Worm (Caenorhabditis elegans): ENCODE measurements around the gene unc-46.

The unc-46 gene

DNA sequence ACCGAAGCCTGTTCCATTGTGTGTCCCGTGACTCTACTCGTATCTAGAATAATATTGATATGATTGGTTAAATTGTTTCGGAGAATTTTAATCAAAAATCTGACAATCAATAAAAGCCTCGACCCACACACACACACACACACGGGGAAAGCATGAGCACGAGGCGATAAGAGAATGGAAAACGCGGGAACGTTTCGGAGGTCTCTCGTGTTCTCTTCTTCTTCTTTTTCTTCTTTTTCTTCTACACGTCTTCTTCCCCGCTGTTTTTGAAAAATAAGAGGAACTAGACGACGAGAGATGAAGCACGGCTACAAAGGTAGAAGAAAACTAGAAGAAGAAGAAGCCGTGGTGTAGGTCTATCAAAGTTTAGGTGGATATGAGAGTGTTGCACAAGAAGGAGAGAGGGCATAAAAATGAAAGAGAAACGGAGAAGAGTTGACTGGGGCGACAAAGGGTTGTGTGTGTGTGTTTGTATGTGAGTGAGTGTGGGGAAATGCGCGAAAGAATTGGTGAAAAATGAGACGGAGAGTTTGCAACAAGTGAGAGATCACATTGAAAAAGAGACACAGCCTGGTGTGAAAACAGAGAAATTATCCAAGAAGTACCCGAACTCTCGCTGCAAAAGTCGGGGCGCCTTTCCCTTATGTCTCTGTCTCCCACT, 33.9 kb downstream of the unc-46 start, which contains the start of gene mlk-1 (continued):
- peak; percentile 53 for TF ChIP-seq nhr-77 (tag; optimal IDR thresholded peaks at IDR 0.05)
- TF ChIP-seq nhr-28 (tag; optimal IDR thresholded peaks at IDR 0.05) = no peak
- TF ChIP-seq fkh-4 (tag; optimal IDR thresholded peaks at IDR 0.05; ENCODE audit: borderline replicate concordance) = no peak
- TF ChIP-seq ceh-63 (GFP tag; optimal IDR thresholded peaks at IDR 0.05) = no peak
- TF ChIP-seq egl-27 (tag; optimal IDR thresholded peaks at IDR 0.05) = no peak
- TF ChIP-seq nhr-19 (GFP tag; conservative IDR thresholded peaks at IDR 0.05) = no peak; the same call in 1 of the 2 replicates
- TF ChIP-seq C34B4.2 (tag; optimal IDR thresholded peaks at IDR 0.05) = no peak
- peak; percentile 58 for TF ChIP-seq tbx-2 (tag; optimal IDR thresholded peaks at IDR 0.05)
- TF ChIP-seq lir-3 (tag; optimal IDR thresholded peaks at IDR 0.05; ENCODE audit: poor library complexity) = peak; percentile 19
- no peak for TF ChIP-seq lin-15B (tag; optimal IDR thresholded peaks at IDR 0.05)
- peak; percentile 96 for TF ChIP-seq lin-14 (GFP tag; optimal IDR thresholded peaks at IDR 0.05)
- peak; percentile 16 for TF ChIP-seq ama-1 (optimal IDR thresholded peaks at IDR 0.05)
- TF ChIP-seq tlp-1 (tag; optimal IDR thresholded peaks at IDR 0.05) = no peak
- no peak for TF ChIP-seq fos-1 (tag; optimal IDR thresholded peaks at IDR 0.05)
- no peak for TF ChIP-seq sptf-1 (tag; optimal IDR thresholded peaks at IDR 0.05)
- no peak for TF ChIP-seq lin-39 (tag; optimal IDR thresholded peaks at IDR 0.05)
- no peak for TF ChIP-seq ets-5 (GFP tag; IDR thresholded peaks at IDR 0.05)
- peak; percentile 70 for TF ChIP-seq swsn-7 (tag; optimal IDR thresholded peaks at IDR 0.05)
- TF ChIP-seq nhr-11 (tag; optimal IDR thresholded peaks at IDR 0.05) = no peak
- TF ChIP-seq lsy-2 (tag; optimal IDR thresholded peaks at IDR 0.05) = peak; percentile 39 to 75
- no peak for TF ChIP-seq nhr-12 (tag; optimal IDR thresholded peaks at IDR 0.05)
- TF ChIP-seq C16A3.4 (tag; optimal IDR thresholded peaks at IDR 0.05) = peak; percentile 50
- no peak for TF ChIP-seq pqm-1 (tag; optimal IDR thresholded peaks at IDR 0.05)
- TF ChIP-seq pax-3 (tag; optimal IDR thresholded peaks at IDR 0.05) = no peak
- TF ChIP-seq aha-1 (tag; optimal IDR thresholded peaks at IDR 0.05) = no peak
- no peak for TF ChIP-seq zip-4 (GFP tag; optimal IDR thresholded peaks at IDR 0.05)
- no peak for TF ChIP-seq ceh-88 (GFP tag; IDR thresholded peaks at IDR 0.05)
- TF ChIP-seq alr-1 (tag; optimal IDR thresholded peaks at IDR 0.05; ENCODE audit: borderline replicate concordance) = no peak
- no peak for TF ChIP-seq zag-1 (tag; optimal IDR thresholded peaks at IDR 0.05)
- peak; percentile 38 for TF ChIP-seq snpc-4 (tag; optimal IDR thresholded peaks at IDR 0.05)
- TF ChIP-seq hpl-2 (GFP tag; optimal IDR thresholded peaks at IDR 0.05) = no peak
- no peak for TF ChIP-seq nhr-90 (tag; optimal IDR thresholded peaks at IDR 0.05; ENCODE audit: poor library complexity)
- no peak for TF ChIP-seq irx-1 (tag; optimal IDR thresholded peaks at IDR 0.05)
- TF ChIP-seq ces-1 (GFP tag; optimal IDR thresholded peaks at IDR 0.05) = no peak
- peak in 2 of 3 experiments; percentile 6 to 36 for TF ChIP-seq dpl-1 (GFP tag; optimal IDR thresholded peaks at IDR 0.05)
- no peak for TF ChIP-seq ztf-11 (tag; optimal IDR thresholded peaks at IDR 0.05)
- peak; percentile 21 to 26 for TF ChIP-seq lin-35 (GFP tag; optimal IDR thresholded peaks at IDR 0.05)
- TF ChIP-seq jun-1 (tag; optimal IDR thresholded peaks at IDR 0.05) = peak; percentile 36
- peak; percentile 65 for TF ChIP-seq unc-86 (tag; optimal IDR thresholded peaks at IDR 0.05)
- TF ChIP-seq efl-1 (optimal IDR thresholded peaks at IDR 0.05) = peak; percentile 56 to 68
- peak; percentile 37 to 90 for TF ChIP-seq efl-1 (GFP tag; optimal IDR thresholded peaks at IDR 0.05 in 1 of 2)
- no peak for TF ChIP-seq Y116A8C.19 (tag; optimal IDR thresholded peaks at IDR 0.05; ENCODE audit: borderline replicate concordance)
- no peak for TF ChIP-seq ztf-4 (tag; optimal IDR thresholded peaks at IDR 0.05)
- TF ChIP-seq pag-3 (tag; optimal IDR thresholded peaks at IDR 0.05; ENCODE audit: borderline replicate concordance, insufficient read depth) = no peak
- peak; percentile 73 for TF ChIP-seq snu-23 (GFP tag; optimal IDR thresholded peaks at IDR 0.05)

All from whole organism, L1 larva.